Worm (Caenorhabditis elegans) whole organism, L4 larva: ENCODE data around the gene C56A3.5.
A peak's percentile ranks its signal among the peaks of the same experiment; 100 is the strongest.

Source experiments
- D1046.2 ChIP-seq: fragments of 200-800 bp; sonication (Bioruptor generic); IDR thresholded peaks from 2 replicates; pipeline ENCODE4 v1.3.6; 2022; ENCODE audit warnings: missing genetic modification characterization, missing compliant biosample characterization
- F26F4.8 ChIP-seq: fragments of 200-800 bp; sonication (Bioruptor generic); conservative IDR thresholded peaks from 2 replicates; pipeline ENCODE4 v1.3.6; 2022; ENCODE audit warnings: missing genetic modification characterization, missing compliant biosample characterization
- T20F7.1 ChIP-seq: fragments of 200-800 bp; sonication (Bioruptor generic); optimal IDR thresholded peaks from 2 replicates; lab custom pipeline; 2018; ENCODE audit warnings: mild to moderate bottlenecking, missing genetic modification characterization, missing compliant biosample characterization
- T26A8.4 ChIP-seq: fragments of 200-800 bp; sonication (Bioruptor generic); IDR thresholded peaks from 2 replicates; pipeline ENCODE4 v1.3.6; 2022; ENCODE audit warnings: missing genetic modification characterization, missing compliant biosample characterization
- Y5F2A.4 ChIP-seq: fragments of 200-800 bp; sonication (Bioruptor generic); optimal IDR thresholded peaks from 2 replicates; lab custom pipeline; 2018; ENCODE audit warnings: mild to moderate bottlenecking, missing genetic modification characterization, missing compliant biosample characterization
- aly-2 ChIP-seq: sonication (generic microtip); optimal IDR thresholded peaks from 2 replicates; lab custom pipeline; 2018; ENCODE audit warnings: missing biosample characterization, missing genetic modification characterization
- arid-1 ChIP-seq: fragments of 200-800 bp; sonication (Bioruptor generic); conservative IDR thresholded peaks from 2 replicates; pipeline ENCODE4 v1.3.6; 2022; ENCODE audit warnings: missing genetic modification reagents, missing genetic modification characterization, missing compliant biosample characterization
- ceh-44 ChIP-seq: fragments of 200-800 bp; sonication (Bioruptor generic); IDR thresholded peaks from 2 replicates; pipeline ENCODE4 v1.3.6; 2022; ENCODE audit warnings: missing genetic modification reagents, missing genetic modification characterization, missing compliant biosample characterization
- ceh-62 ChIP-seq: sonication (generic microtip); optimal IDR thresholded peaks from 2 replicates; lab custom pipeline; 2017; ENCODE audit warnings: missing biosample characterization, missing genetic modification characterization
- ces-1 ChIP-seq: fragments of 150-350 bp; sonication (generic microtip); optimal IDR thresholded peaks from 4 replicates; lab custom pipeline; 2014; ENCODE audit warnings: missing biosample characterization, missing genetic modification reagents, missing genetic modification characterization
- cey-2 ChIP-seq: sonication (generic microtip); optimal IDR thresholded peaks from 3 replicates; lab custom pipeline; 2017; ENCODE audit warnings: missing genetic modification characterization, mild to moderate bottlenecking, missing compliant biosample characterization, antibody characterized with exemption, borderline replicate concordance; ENCODE audit not compliant: insufficient read depth
- daf-12 ChIP-seq: fragments of 150-350 bp; optimal IDR thresholded peaks from 2 replicates; lab custom pipeline; 2014; ENCODE audit warnings: missing biosample characterization, missing genetic modification reagents, missing genetic modification characterization
- daf-8 ChIP-seq: fragments of 200-800 bp; sonication (Bioruptor generic); IDR thresholded peaks from 2 replicates; pipeline ENCODE4 v1.3.6; 2022; ENCODE audit warnings: missing genetic modification characterization, missing compliant biosample characterization
- dmd-6 ChIP-seq: fragments of 200-800 bp; sonication (Bioruptor generic); IDR thresholded peaks from 2 replicates; pipeline ENCODE4 v1.3.6; 2022; ENCODE audit warnings: missing genetic modification reagents, missing genetic modification characterization, missing compliant biosample characterization
- dmd-8 ChIP-seq: fragments of 200-800 bp; sonication (Bioruptor generic); IDR thresholded peaks from 2 replicates; pipeline ENCODE4 v1.3.6; 2022; ENCODE audit warnings: missing genetic modification characterization, missing compliant biosample characterization
- dpl-1 ChIP-seq: fragments of 150-350 bp; optimal IDR thresholded peaks from 2 replicates; lab custom pipeline; 2014; ENCODE audit warnings: missing biosample characterization, missing genetic modification reagents, missing genetic modification characterization
- fkh-10 ChIP-seq: fragments of 150-350 bp; optimal IDR thresholded peaks from 2 replicates; lab custom pipeline; 2014; ENCODE audit warnings: missing biosample characterization, missing genetic modification reagents, missing genetic modification characterization
- gei-8 ChIP-seq: fragments of 200-800 bp; sonication (Bioruptor generic); optimal IDR thresholded peaks from 2 replicates; lab custom pipeline; 2018; ENCODE audit warnings: mild to moderate bottlenecking, missing genetic modification characterization, missing compliant biosample characterization
- jun-1 ChIP-seq: fragments of 150-350 bp; optimal IDR thresholded peaks from 2 replicates; lab custom pipeline; 2014; ENCODE audit warnings: missing biosample characterization, missing genetic modification reagents, missing genetic modification characterization
- lin-13 ChIP-seq: fragments of 150-350 bp; optimal IDR thresholded peaks from 2 replicates; lab custom pipeline; 2014; ENCODE audit warnings: missing biosample characterization, missing genetic modification reagents, missing genetic modification characterization
- lin-38 ChIP-seq: fragments of 200-800 bp; sonication (Bioruptor generic); IDR thresholded peaks from 2 replicates; pipeline ENCODE4 v1.3.6; 2022; ENCODE audit warnings: missing genetic modification reagents, missing genetic modification characterization, missing compliant biosample characterization
- lin-39 ChIP-seq: fragments of 150-350 bp; optimal IDR thresholded peaks from 2 replicates; lab custom pipeline; 2014; ENCODE audit warnings: missing biosample characterization, missing genetic modification reagents, missing genetic modification characterization
- mep-1 ChIP-seq: fragments of 150-350 bp; sonication (generic microtip); optimal IDR thresholded peaks from 3 replicates; lab custom pipeline; 2014; ENCODE audit warnings: missing biosample characterization, missing genetic modification characterization
- mes-2 ChIP-seq: sonication (generic microtip); optimal IDR thresholded peaks from 2 replicates; lab custom pipeline; 2016; ENCODE audit warnings: missing genotype, mild to moderate bottlenecking, missing genetic modification characterization, missing compliant biosample characterization; ENCODE audit not compliant: poor library complexity, severe bottlenecking
- mxl-2 ChIP-seq: fragments of 200-800 bp; sonication (Bioruptor generic); conservative IDR thresholded peaks from 2 replicates; pipeline ENCODE4 v1.3.6; 2022; ENCODE audit warnings: missing genetic modification reagents, missing genetic modification characterization, missing compliant biosample characterization
- nhr-10 ChIP-seq: fragments of 150-350 bp; optimal IDR thresholded peaks from 2 replicates; lab custom pipeline; 2014; ENCODE audit warnings: missing biosample characterization, missing genetic modification characterization
- nhr-76 ChIP-seq: fragments of 150-350 bp; optimal IDR thresholded peaks from 2 replicates; lab custom pipeline; 2014; ENCODE audit warnings: missing biosample characterization, missing genetic modification characterization
- nhr-77 ChIP-seq: fragments of 150-350 bp; optimal IDR thresholded peaks from 2 replicates; lab custom pipeline; 2014; ENCODE audit warnings: missing biosample characterization, missing genetic modification characterization
- sdz-12 ChIP-seq: fragments of 200-800 bp; sonication (Bioruptor generic); optimal IDR thresholded peaks from 2 replicates; lab custom pipeline; 2018; ENCODE audit warnings: mild to moderate bottlenecking, missing genetic modification characterization, missing compliant biosample characterization
- set-16 ChIP-seq: fragments of 200-800 bp; sonication (Bioruptor generic); IDR thresholded peaks from 2 replicates; pipeline ENCODE4 v1.3.6; 2022; ENCODE audit warnings: missing genetic modification reagents, missing genetic modification characterization, missing compliant biosample characterization
- unc-62 ChIP-seq, 3 experiments: fragments of 150-350 bp in 1 of 3; sonication (generic microtip); optimal IDR thresholded peaks in 2 of 3; peaks in 1 of 3; 1 replicate in 1 of 3; 2 replicates in 2 of 3; lab custom pipeline; 2014 to 2017; ENCODE audit warnings: missing biosample characterization in 3 of 3, missing genetic modification characterization in 3 of 3, missing genetic modification reagents in 3 of 3, missing genotype in 1 of 3
- zag-1 ChIP-seq: fragments of 150-350 bp; optimal IDR thresholded peaks from 2 replicates; lab custom pipeline; 2014; ENCODE audit warnings: missing biosample characterization, missing genetic modification characterization
- zfp-3 ChIP-seq: fragments of 200-800 bp; sonication (Bioruptor generic); conservative IDR thresholded peaks from 2 replicates; pipeline ENCODE4 v1.3.6; 2022; ENCODE audit warnings: missing genetic modification reagents, missing genetic modification characterization, missing compliant biosample characterization
- zip-11 ChIP-seq: fragments of 200-800 bp; sonication (Bioruptor generic); IDR thresholded peaks from 2 replicates; pipeline ENCODE4 v1.3.6; 2022; ENCODE audit warnings: missing genetic modification characterization, missing compliant biosample characterization
- ztf-7 ChIP-seq: fragments of 150-350 bp; optimal IDR thresholded peaks from 2 replicates; lab custom pipeline; 2014; ENCODE audit warnings: missing biosample characterization, missing genetic modification characterization

The C56A3.5 gene

DNA sequence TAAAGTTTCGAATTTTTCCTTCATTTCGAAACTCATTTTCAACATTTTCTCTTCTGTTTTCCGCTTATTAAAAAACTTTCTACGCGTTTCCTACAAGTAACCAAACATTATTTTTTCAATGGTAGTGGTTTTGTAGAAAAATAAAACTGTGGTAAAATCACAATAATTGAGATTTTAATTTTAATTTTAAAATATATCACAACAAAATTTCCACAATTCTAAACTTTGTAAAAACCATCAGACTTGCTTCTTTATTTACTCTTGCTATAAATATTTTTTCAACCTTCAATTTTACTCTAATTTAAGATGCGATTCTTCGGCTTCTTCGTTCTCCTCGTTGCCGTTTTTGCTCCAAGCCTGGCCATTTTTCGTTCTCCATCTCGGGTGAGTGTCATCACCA is 36.1 kb downstream of the C56A3.5 start, which contains the start of gene F53F4.17:
TSS of gene F53F4.17 (plus strand) at position 301 of the 400 bp plus-strand sequence.
- no peak for TF ChIP-seq dmd-8

DNA sequence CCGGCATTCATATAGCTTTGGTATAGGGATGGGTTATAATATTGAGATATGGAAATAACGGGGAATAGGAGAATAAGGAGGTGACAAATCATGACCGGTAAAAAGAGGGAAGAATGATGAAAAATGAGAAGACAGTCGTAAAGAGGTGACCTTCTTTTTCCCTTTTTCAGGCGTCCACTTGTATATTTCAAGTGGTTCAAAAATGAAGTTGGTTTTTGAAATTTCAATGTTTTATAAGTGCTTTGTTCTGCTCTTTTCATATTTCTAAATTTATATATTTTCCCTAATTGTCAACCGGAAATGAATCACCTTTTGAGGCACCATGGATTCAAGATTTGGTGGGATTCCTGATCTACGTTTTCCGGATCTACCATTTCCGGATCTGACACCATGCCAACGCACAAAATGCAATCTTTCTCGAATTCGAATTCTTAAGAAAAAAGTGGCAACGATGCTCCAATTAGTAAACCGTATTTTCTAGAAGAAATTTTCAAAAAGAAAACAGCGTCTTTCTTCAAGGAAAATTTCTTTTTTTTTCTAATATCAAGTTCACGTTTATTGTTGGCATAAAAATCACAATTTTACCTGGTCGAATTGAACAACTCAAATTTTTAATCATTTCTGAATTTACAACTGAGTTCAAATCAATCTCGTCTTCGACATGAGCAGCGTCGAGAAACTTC is 37.9 kb downstream of the C56A3.5 start, which contains the start of the genes F53F4.2 and F53F4.18:
TSS of gene F53F4.2 (minus strand) at position 101 of the 683 bp plus-strand sequence.
TSS of gene F53F4.18 (plus strand) at position 633 of the 683 bp plus-strand sequence.
- no peak for TF ChIP-seq D1046.2
- no peak for TF ChIP-seq lin-39
- TF ChIP-seq F26F4.8 (GFP tag; lab: Robert Waterston, UW) = no peak
- no peak for TF ChIP-seq zag-1 (tag; lab: Kevin White, UChicago)
- TF ChIP-seq mep-1 (tag; lab: Kevin White, UChicago) = no peak
- no peak for TF ChIP-seq ceh-44 (GFP tag; lab: Robert Waterston, UW)
- no peak for TF ChIP-seq nhr-10 (tag; lab: Kevin White, UChicago)
- TF ChIP-seq ztf-7 (tag; lab: Kevin White, UChicago) = no peak
- TF ChIP-seq ces-1 = no peak
- no peak for TF ChIP-seq jun-1 (tag; lab: Kevin White, UChicago)
- TF ChIP-seq lin-13 (GFP tag; lab: Kevin White, UChicago) = no peak
- no peak for TF ChIP-seq cey-2
- TF ChIP-seq ceh-62 (tag; lab: Kevin White, UChicago) = no peak
- no peak for TF ChIP-seq arid-1 (GFP tag; lab: Robert Waterston, UW)
- TF ChIP-seq gei-8 (GFP tag; lab: Kevin White, UChicago) = no peak
- no peak for TF ChIP-seq aly-2 (tag; lab: Kevin White, UChicago)
- no peak for TF ChIP-seq set-16 (GFP tag; lab: Robert Waterston, UW)
- no peak for TF ChIP-seq daf-12
- no peak for TF ChIP-seq mxl-2 (GFP tag; lab: Robert Waterston, UW)

DNA sequence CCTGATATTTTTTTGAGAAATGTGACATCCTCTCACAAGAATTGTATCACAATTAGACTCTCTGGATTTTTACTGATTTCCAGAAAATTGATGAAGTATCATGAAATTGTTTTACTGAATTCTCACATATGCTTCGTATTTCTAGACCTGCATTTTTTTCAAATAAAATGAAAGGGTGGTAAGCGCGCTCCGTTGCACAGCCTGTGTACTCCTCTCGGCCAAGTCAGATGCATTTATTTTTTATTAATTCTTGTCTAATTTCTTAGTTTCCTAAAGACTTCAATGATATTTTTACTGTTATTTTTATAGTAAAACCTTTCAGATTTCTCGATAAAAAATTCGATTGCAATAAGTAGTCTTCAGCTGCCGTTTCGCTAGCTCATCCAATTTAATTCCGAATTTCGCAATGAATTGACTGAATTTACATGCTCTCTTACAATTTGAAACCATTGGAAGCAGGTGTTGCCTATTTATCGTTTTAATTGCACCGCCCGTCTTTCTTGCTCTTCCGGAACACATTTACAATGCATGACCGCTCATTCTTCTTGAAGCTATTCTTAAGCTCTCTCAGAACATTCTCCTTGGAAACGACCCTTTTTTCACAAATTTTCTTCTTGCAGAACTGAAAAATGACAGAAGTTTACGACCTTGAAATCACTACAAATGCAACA is 39.9 kb downstream of the C56A3.5 start, which contains the start of gene tbcb-1:
TSS of gene tbcb-1 (plus strand) at position 621 of the 671 bp plus-strand sequence.
- TF ChIP-seq lin-38 (peak; percentile 93), nhr-76 (no peak), zfp-3 (GFP tag; lab: Robert Waterston, UW) (no peak), nhr-77 (tag; lab: Kevin White, UChicago) (no peak), mep-1 (tag; lab: Kevin White, UChicago) (no peak), sdz-12 (no peak), daf-8 (no peak), Y5F2A.4 (GFP tag; lab: Kevin White, UChicago) (no peak), T26A8.4 (GFP tag; lab: Robert Waterston, UW) (no peak), dmd-6 (no peak), unc-62 (GFP tag; optimal IDR thresholded peaks at IDR 0.05 in 1 of 2; lab: Kevin White, UChicago) (peak in 1 of 2 experiments; percentile 53), unc-62 (tag; optimal IDR thresholded peaks at IDR 0.05; lab: Kevin White, UChicago) (no peak), dpl-1 (peak; percentile 56), zip-11 (GFP tag; lab: Robert Waterston, UW) (no peak), mes-2 (tag; lab: Kevin White, UChicago) (peak; percentile 82), fkh-10 (GFP tag; lab: Kevin White, UChicago) (no peak), T20F7.1 (GFP tag; lab: Kevin White, UChicago) (peak; percentile 46)
